Worm (Caenorhabditis elegans) whole organism, late embryonic: ENCODE data around the gene srt-28.
A peak's percentile ranks its signal among the peaks of the same experiment; 100 is the strongest.

ENCODE experiments used
- C08G9.2 ChIP-seq: sonication (generic microtip); optimal IDR thresholded peaks from 2 replicates; lab custom pipeline; 2016; ENCODE audit warnings: mild to moderate bottlenecking, missing genetic modification characterization, moderate library complexity, missing compliant biosample characterization
- C38D4.7 ChIP-seq: fragments of 200-800 bp; sonication (Bioruptor generic); optimal IDR thresholded peaks from 2 replicates; lab custom pipeline; 2018; ENCODE audit warnings: mild to moderate bottlenecking, missing genetic modification characterization, moderate library complexity, missing compliant biosample characterization
- F13H6.1 ChIP-seq: sonication (generic microtip); optimal IDR thresholded peaks from 2 replicates; lab custom pipeline; 2016; ENCODE audit warnings: missing genetic modification characterization, missing compliant biosample characterization
- K02D7.2 ChIP-seq: sonication (generic microtip); optimal IDR thresholded peaks from 2 replicates; lab custom pipeline; 2017; ENCODE audit warnings: mild to moderate bottlenecking, missing genetic modification characterization, missing compliant biosample characterization
- K09A11.1 ChIP-seq: sonication (generic microtip); optimal IDR thresholded peaks from 2 replicates; lab custom pipeline; 2017; ENCODE audit warnings: antibody characterized with exemption, mild to moderate bottlenecking, missing genetic modification characterization, missing compliant biosample characterization; ENCODE audit not compliant: insufficient read depth
- T23F11.4 ChIP-seq: fragments of 200-800 bp; sonication (Bioruptor generic); optimal IDR thresholded peaks from 2 replicates; lab custom pipeline; 2018; ENCODE audit warnings: mild to moderate bottlenecking, missing genetic modification characterization, missing compliant biosample characterization
- ahr-1 ChIP-seq: sonication (generic microtip); optimal IDR thresholded peaks from 2 replicates; lab custom pipeline; 2016; ENCODE audit warnings: missing genetic modification characterization, missing compliant biosample characterization
- ceh-14 ChIP-seq: sonication (generic microtip); optimal IDR thresholded peaks from 2 replicates; lab custom pipeline; 2016; ENCODE audit warnings: missing genotype, missing genetic modification characterization, missing compliant biosample characterization
- ceh-18 ChIP-seq: sonication (generic microtip); optimal IDR thresholded peaks from 2 replicates; lab custom pipeline; 2016; ENCODE audit warnings: missing genetic modification characterization, missing compliant biosample characterization
- ceh-19 ChIP-seq: fragments of 200-800 bp; sonication (Bioruptor generic); optimal IDR thresholded peaks from 2 replicates; lab custom pipeline; 2018; ENCODE audit warnings: mild to moderate bottlenecking, missing genetic modification characterization, missing compliant biosample characterization
- ceh-2 ChIP-seq: sonication (generic microtip); optimal IDR thresholded peaks from 2 replicates; lab custom pipeline; 2016; ENCODE audit warnings: missing genotype, missing genetic modification characterization, missing compliant biosample characterization
- ceh-24 ChIP-seq: sonication (generic microtip); optimal IDR thresholded peaks from 2 replicates; lab custom pipeline; 2016; ENCODE audit warnings: mild to moderate bottlenecking, missing genetic modification characterization, missing compliant biosample characterization
- ceh-31 ChIP-seq: sonication (generic microtip); optimal IDR thresholded peaks from 2 replicates; lab custom pipeline; 2016; ENCODE audit warnings: missing genetic modification characterization, missing compliant biosample characterization
- ceh-34 ChIP-seq: sonication (generic microtip); optimal IDR thresholded peaks from 2 replicates; lab custom pipeline; 2016; ENCODE audit warnings: mild to moderate bottlenecking, missing genetic modification characterization, missing compliant biosample characterization
- ceh-45 ChIP-seq: fragments of 200-800 bp; sonication (Bioruptor generic); IDR thresholded peaks from 2 replicates; pipeline ENCODE4 v1.3.6; 2022; ENCODE audit warnings: missing genetic modification reagents, missing genetic modification characterization, missing compliant biosample characterization
- ceh-48 ChIP-seq: sonication (generic microtip); optimal IDR thresholded peaks from 2 replicates; lab custom pipeline; 2016; ENCODE audit warnings: missing genetic modification characterization, inconsistent platforms, missing compliant biosample characterization
- ceh-6 ChIP-seq: fragments of 200-800 bp; sonication (Bioruptor generic); optimal IDR thresholded peaks from 2 replicates; lab custom pipeline; 2018; ENCODE audit warnings: mild to moderate bottlenecking, missing genetic modification characterization, missing compliant biosample characterization
- che-1 ChIP-seq: sonication (generic microtip); optimal IDR thresholded peaks from 2 replicates; lab custom pipeline; 2016; ENCODE audit warnings: mild to moderate bottlenecking, missing genetic modification characterization, missing compliant biosample characterization
- dmd-4 ChIP-seq: sonication (generic microtip); optimal IDR thresholded peaks from 2 replicates; lab custom pipeline; 2016; ENCODE audit warnings: borderline replicate concordance, missing genetic modification characterization, missing compliant biosample characterization
- dve-1 ChIP-seq: sonication (generic microtip); optimal IDR thresholded peaks from 2 replicates; lab custom pipeline; 2017; ENCODE audit warnings: antibody characterized with exemption, mild to moderate bottlenecking, missing genetic modification characterization, missing compliant biosample characterization
- elt-2 ChIP-seq: sonication (generic microtip); optimal IDR thresholded peaks from 2 replicates; lab custom pipeline; 2016; ENCODE audit warnings: missing genetic modification reagents, missing genetic modification characterization, missing compliant biosample characterization
- elt-4 ChIP-seq: sonication (generic microtip); optimal IDR thresholded peaks from 2 replicates; lab custom pipeline; 2016; ENCODE audit warnings: missing genetic modification characterization, missing compliant biosample characterization
- ets-4 ChIP-seq: sonication (generic microtip); optimal IDR thresholded peaks from 2 replicates; lab custom pipeline; 2016; ENCODE audit warnings: missing genetic modification characterization, missing compliant biosample characterization
- fax-1 ChIP-seq: sonication (generic microtip); optimal IDR thresholded peaks from 2 replicates; lab custom pipeline; 2016; ENCODE audit warnings: missing genotype, missing genetic modification characterization, missing compliant biosample characterization
- fkh-6 ChIP-seq: sonication (generic microtip); optimal IDR thresholded peaks from 2 replicates; lab custom pipeline; 2016; ENCODE audit warnings: missing genetic modification characterization, missing compliant biosample characterization
- gmeb-2 ChIP-seq: sonication (generic microtip); optimal IDR thresholded peaks from 2 replicates; lab custom pipeline; 2016; ENCODE audit warnings: missing genetic modification characterization, inconsistent platforms, missing compliant biosample characterization
- hlh-13 ChIP-seq: fragments of 200-800 bp; sonication (Bioruptor generic); optimal IDR thresholded peaks from 2 replicates; lab custom pipeline; 2018; ENCODE audit warnings: mild to moderate bottlenecking, missing genetic modification characterization, missing compliant biosample characterization
- hlh-6 ChIP-seq: sonication (generic microtip); optimal IDR thresholded peaks from 2 replicates; lab custom pipeline; 2016; ENCODE audit warnings: missing genotype, missing genetic modification characterization, missing compliant biosample characterization
- hlh-8 ChIP-seq: sonication (generic microtip); optimal IDR thresholded peaks from 2 replicates; lab custom pipeline; 2016; ENCODE audit warnings: missing genotype, missing genetic modification characterization, missing compliant biosample characterization
- lim-6 ChIP-seq: sonication (generic microtip); optimal IDR thresholded peaks from 2 replicates; lab custom pipeline; 2016; ENCODE audit warnings: missing genetic modification characterization, missing compliant biosample characterization
- lin-11 ChIP-seq: fragments of 200-800 bp; sonication (Bioruptor generic); optimal IDR thresholded peaks from 2 replicates; lab custom pipeline; 2018; ENCODE audit warnings: mild to moderate bottlenecking, missing genetic modification characterization, missing compliant biosample characterization
- nfya-1 ChIP-seq: sonication (generic microtip); optimal IDR thresholded peaks from 2 replicates; lab custom pipeline; 2017; ENCODE audit warnings: missing genetic modification characterization, mild to moderate bottlenecking, missing compliant biosample characterization, antibody characterized with exemption, moderate library complexity
- nhr-232 ChIP-seq: sonication (generic microtip); optimal IDR thresholded peaks from 2 replicates; lab custom pipeline; 2016; ENCODE audit warnings: missing genetic modification characterization, missing compliant biosample characterization
- odd-2 ChIP-seq: sonication (generic microtip); optimal IDR thresholded peaks from 2 replicates; lab custom pipeline; 2017; ENCODE audit warnings: antibody characterized with exemption, mild to moderate bottlenecking, missing genetic modification characterization, missing compliant biosample characterization
- pag-3 ChIP-seq: sonication (generic microtip); optimal IDR thresholded peaks from 2 replicates; lab custom pipeline; 2016; ENCODE audit warnings: missing compliant biosample characterization, missing genetic modification characterization, borderline replicate concordance
- pat-9 ChIP-seq: fragments of 200-800 bp; sonication (Bioruptor generic); optimal IDR thresholded peaks from 2 replicates; lab custom pipeline; 2018; ENCODE audit warnings: mild to moderate bottlenecking, missing genetic modification characterization, moderate library complexity, missing compliant biosample characterization
- pha-4 ChIP-seq: fragments of 150-350 bp; optimal IDR thresholded peaks from 2 replicates; lab custom pipeline; 2018; ENCODE audit warnings: missing biosample characterization, missing genetic modification reagents, missing genetic modification characterization
- pqm-1 ChIP-seq: sonication (generic microtip); optimal IDR thresholded peaks from 2 replicates; lab custom pipeline; 2016; ENCODE audit warnings: missing genetic modification characterization, missing compliant biosample characterization
- ref-2 ChIP-seq: sonication (generic microtip); optimal IDR thresholded peaks from 2 replicates; lab custom pipeline; 2016; ENCODE audit warnings: missing genetic modification characterization, missing compliant biosample characterization
- sdc-2 ChIP-seq: sonication (generic microtip); optimal IDR thresholded peaks from 2 replicates; lab custom pipeline; 2016; ENCODE audit warnings: missing genotype, missing genetic modification characterization, missing compliant biosample characterization
- sox-2 ChIP-seq: fragments of 200-800 bp; sonication (Bioruptor generic); IDR thresholded peaks from 2 replicates; pipeline ENCODE4 v1.3.6; 2022; ENCODE audit warnings: missing genetic modification reagents, missing genetic modification characterization, missing compliant biosample characterization
- sox-4 ChIP-seq: sonication (generic microtip); optimal IDR thresholded peaks from 2 replicates; lab custom pipeline; 2017; ENCODE audit warnings: mild to moderate bottlenecking, missing genetic modification characterization, inconsistent platforms, missing compliant biosample characterization
- tbx-2 ChIP-seq: sonication (generic microtip); optimal IDR thresholded peaks from 2 replicates; lab custom pipeline; 2016; ENCODE audit warnings: missing genetic modification characterization, missing compliant biosample characterization
- ttx-3 ChIP-seq: sonication (generic microtip); optimal IDR thresholded peaks from 2 replicates; lab custom pipeline; 2016; ENCODE audit warnings: missing genetic modification reagents, missing genetic modification characterization, missing compliant biosample characterization
- unc-3 ChIP-seq, 2 experiments: fragments of 200-800 bp in 1 of 2; sonication (Bioruptor generic) in 1 of 2; sonication (generic microtip) in 1 of 2; conservative IDR thresholded peaks in 1 of 2; optimal IDR thresholded peaks in 1 of 2; 2 replicates each; pipeline versions ENCODE4 v1.3.6 to Lab custom; 2016 to 2022; ENCODE audit warnings: missing compliant biosample characterization in 2 of 2, missing genetic modification characterization in 2 of 2, missing genetic modification reagents in 1 of 2
- unc-55 ChIP-seq: sonication (generic microtip); optimal IDR thresholded peaks from 2 replicates; lab custom pipeline; 2017; ENCODE audit warnings: missing biosample characterization, missing genetic modification reagents, missing genetic modification characterization
- unc-86 ChIP-seq: sonication (generic microtip); optimal IDR thresholded peaks from 2 replicates; lab custom pipeline; 2016; ENCODE audit warnings: missing genetic modification characterization, missing compliant biosample characterization
- ztf-16 ChIP-seq: sonication (generic microtip); optimal IDR thresholded peaks from 2 replicates; lab custom pipeline; 2017; ENCODE audit warnings: missing genetic modification characterization, missing compliant biosample characterization

Gene srt-28

DNA sequence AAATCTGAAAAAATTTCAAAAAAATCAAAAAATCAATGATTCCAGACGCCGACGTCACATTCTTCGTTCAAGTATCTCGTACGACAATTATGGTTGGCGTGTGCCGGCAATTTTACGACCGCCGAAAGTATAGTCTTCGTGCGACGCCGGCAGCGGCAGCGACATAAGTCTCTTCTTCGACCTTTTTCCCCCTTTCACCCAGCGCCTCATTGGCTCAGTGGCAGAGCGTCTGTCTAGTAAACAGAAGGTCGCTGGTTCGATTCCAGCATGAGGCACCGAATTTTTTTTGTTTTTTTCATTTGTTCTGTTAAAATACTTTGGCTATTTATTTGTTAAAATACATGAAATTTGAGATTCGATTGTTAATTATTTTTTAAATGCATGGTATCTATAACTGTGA, 39.6 kb downstream of the srt-28 start:
- TF ChIP-seq che-1 (tag; lab: Kevin White, UChicago) (peak; percentile 64), ceh-48 (peak; percentile 37), unc-86 (peak; percentile 35), ahr-1 (peak; percentile 41), ceh-24 (no peak), ref-2 (tag; lab: Kevin White, UChicago) (peak; percentile 39), nfya-1 (tag; lab: Kevin White, UChicago) (peak; percentile 60), odd-2 (tag; lab: Kevin White, UChicago) (no peak), pag-3 (no peak), ets-4 (tag; lab: Kevin White, UChicago) (no peak), ceh-2 (tag; lab: Kevin White, UChicago) (peak; percentile 23), elt-2 (tag; lab: Kevin White, UChicago) (peak; percentile 62), ceh-18 (peak; percentile 7), fax-1 (tag; lab: Kevin White, UChicago) (no peak), dve-1 (no peak), sox-2 (GFP tag; lab: Robert Waterston, UW) (no peak; the same call in 1 of the 2 replicates), ceh-6 (peak; percentile 26), hlh-8 (tag; lab: Kevin White, UChicago) (no peak), hlh-13 (GFP tag; lab: Kevin White, UChicago) (no peak), unc-55 (no peak), pqm-1 (tag; lab: Kevin White, UChicago) (no peak), C08G9.2 (tag; lab: Kevin White, UChicago) (peak; percentile 41), sdc-2 (tag; lab: Kevin White, UChicago) (peak; percentile 58), K09A11.1 (peak; percentile 58), fkh-6 (tag; lab: Kevin White, UChicago) (peak; percentile 51), pat-9 (peak; percentile 17), hlh-6 (tag; lab: Kevin White, UChicago) (peak; percentile 45), F13H6.1 (tag; lab: Kevin White, UChicago) (no peak), T23F11.4 (GFP tag; lab: Kevin White, UChicago) (peak; percentile 48), ceh-31 (peak; percentile 15), unc-3 (GFP tag; conservative IDR thresholded peaks at IDR 0.05; lab: Robert Waterston, UW) (no peak), unc-3 (tag; optimal IDR thresholded peaks at IDR 0.05; lab: Kevin White, UChicago) (peak; percentile 23), lim-6 (tag; lab: Kevin White, UChicago) (peak; percentile 29), nhr-232 (tag; lab: Kevin White, UChicago) (peak; percentile 73), pha-4 (tag; lab: Kevin White, UChicago) (no peak), ceh-14 (tag; lab: Kevin White, UChicago) (peak; percentile 25), dmd-4 (tag; lab: Kevin White, UChicago) (no peak), sox-4 (peak; percentile 3), gmeb-2 (tag; lab: Kevin White, UChicago) (peak; percentile 69), K02D7.2 (no peak), ztf-16 (tag; lab: Kevin White, UChicago) (peak; percentile 5), C38D4.7 (GFP tag; lab: Kevin White, UChicago) (peak; percentile 61), elt-4 (tag; lab: Kevin White, UChicago) (no peak), ceh-45 (GFP tag; lab: Robert Waterston, UW) (no peak), ceh-19 (GFP tag; lab: Kevin White, UChicago) (peak; percentile 38), ceh-34 (peak; percentile 49), ttx-3 (peak; percentile 49), tbx-2 (tag; lab: Kevin White, UChicago) (peak; percentile 11), lin-11 (peak; percentile 27)
